Worm (Caenorhabditis elegans) whole organism, midembryonic: ENCODE data around the gene T16H12.2.

Experiments
- T22C8.4 ChIP-seq: fragments of 200-800 bp; sonication (Bioruptor generic); IDR thresholded peaks from 2 replicates; pipeline ENCODE4 v1.3.6; 2022; ENCODE audit warnings: missing genetic modification characterization, missing compliant biosample characterization
- flt-1 ChIP-seq: fragments of 200-800 bp; sonication (Bioruptor generic); IDR thresholded peaks from 2 replicates; pipeline ENCODE4 v1.3.6; 2022; ENCODE audit warnings: missing genetic modification characterization, missing compliant biosample characterization
- klf-2 ChIP-seq: fragments of 200-800 bp; sonication (Bioruptor generic); conservative IDR thresholded peaks from 2 replicates; pipeline ENCODE4 v1.3.6; 2022; ENCODE audit warnings: missing genetic modification reagents, missing genetic modification characterization, missing compliant biosample characterization
- ref-1 ChIP-seq: fragments of 200-800 bp; sonication (Bioruptor generic); conservative IDR thresholded peaks from 2 replicates; pipeline ENCODE4 v1.3.6; 2022; ENCODE audit warnings: missing genetic modification reagents, missing genetic modification characterization, missing compliant biosample characterization
- tab-1 ChIP-seq: fragments of 200-800 bp; sonication (Bioruptor generic); IDR thresholded peaks from 2 replicates; pipeline ENCODE4 v1.3.6; 2022; ENCODE audit warnings: missing genetic modification characterization, missing compliant biosample characterization
- ztf-23 ChIP-seq: fragments of 200-800 bp; sonication (Bioruptor generic); IDR thresholded peaks from 2 replicates; pipeline ENCODE4 v1.3.6; 2022; ENCODE audit warnings: missing genetic modification reagents, missing genetic modification characterization, missing compliant biosample characterization
- ztf-29 ChIP-seq: fragments of 200-800 bp; sonication (Bioruptor generic); IDR thresholded peaks from 2 replicates; pipeline ENCODE4 v1.3.6; 2022; ENCODE audit warnings: missing genetic modification reagents, missing genetic modification characterization, missing compliant biosample characterization

DNA sequence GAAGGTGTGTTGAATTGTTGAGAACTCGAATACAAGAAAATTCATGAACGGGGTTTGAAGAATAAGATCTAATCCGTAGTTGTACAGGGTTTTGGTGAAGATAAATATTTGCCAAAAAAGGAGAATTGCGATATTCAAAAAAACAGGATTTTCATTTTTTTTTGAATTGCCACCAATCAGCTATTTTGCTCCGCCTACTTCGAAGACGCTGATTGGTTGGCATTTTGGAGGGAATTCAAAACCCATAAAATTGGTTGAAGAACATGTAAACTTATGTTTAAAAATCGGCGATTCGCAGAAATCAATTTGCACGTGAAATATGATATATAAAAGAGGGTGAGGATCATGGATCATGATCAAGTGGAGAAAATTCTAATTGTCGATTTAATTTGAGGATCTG, 10.0 kb upstream of the T16H12.2 start:
- TF ChIP-seq tab-1 (GFP tag; lab: Robert Waterston, UW) (no peak), ztf-23 (no peak), T22C8.4 (GFP tag; lab: Robert Waterston, UW) (no peak), ztf-29 (GFP tag; lab: Robert Waterston, UW) (no peak), flt-1 (GFP tag; lab: Robert Waterston, UW) (no peak), ref-1 (no peak), klf-2 (GFP tag; lab: Robert Waterston, UW) (no peak)
